Fruit fly (Drosophila melanogaster): ENCODE measurements at regions not wholly inside any gene's neighbourhood (a gene's known extent, or its start where the extent isn't known, plus 50 kb on each side); places are given as distances from the start of the nearest gene placed in this dataset.

dm6 chr3L:10354377-10355208, 58.0 kb upstream of the CG12362 start:
- peak; percentile 13 for TF ChIP-seq CG7556 (GFP tag; optimal IDR thresholded peaks at IDR 0.05)
- no peak for TF ChIP-seq Hr78 (GFP tag; optimal IDR thresholded peaks at IDR 0.05)
- no peak for TF ChIP-seq CG13894 (tag; optimal IDR thresholded peaks at IDR 0.05)
- peak; percentile 46 for TF ChIP-seq gem (tag; optimal IDR thresholded peaks at IDR 0.05)
- peak; percentile 60; the same call in 1 of the 3 replicates for TF ChIP-seq CG17361 (GFP tag; IDR thresholded peaks at IDR 0.05)
- peak; percentile 67 for TF ChIP-seq sens (GFP tag)
- TF ChIP-seq CG8290 (GFP tag; optimal IDR thresholded peaks at IDR 0.05) = no peak
- TF ChIP-seq CG8290 (tag; optimal IDR thresholded peaks at IDR 0.05) = peak in 1 of 2 experiments; percentile 28
- TF ChIP-seq nmo (GFP tag; optimal IDR thresholded peaks at IDR 0.05) = peak; percentile 44
- peak in 1 of 2 experiments; percentile 16 for TF ChIP-seq Hr51 (GFP tag; optimal IDR thresholded peaks at IDR 0.05)
- peak; percentile 26 for TF ChIP-seq CG10979 (tag; optimal IDR thresholded peaks at IDR 0.05)
- TF ChIP-seq grau (tag; optimal IDR thresholded peaks at IDR 0.05) = peak; percentile 4
- peak; percentile 56 for TF ChIP-seq crol (GFP tag; IDR thresholded peaks at IDR 0.05)
- TF ChIP-seq ac (GFP tag; optimal IDR thresholded peaks at IDR 0.05) = no peak
- TF ChIP-seq Sox100B (GFP tag; optimal IDR thresholded peaks at IDR 0.05) = peak; percentile 34
- TF ChIP-seq zfh2 (GFP tag; optimal IDR thresholded peaks at IDR 0.05) = no peak
- TF ChIP-seq CG17186 (GFP tag; optimal IDR thresholded peaks at IDR 0.05) = no peak
- TF ChIP-seq CG1233 (GFP tag; optimal IDR thresholded peaks at IDR 0.05) = peak; percentile 12
- TF ChIP-seq CG2712 (tag; optimal IDR thresholded peaks at IDR 0.05) = peak; percentile 55
- 0 out of 2 replicates have a peak, but pooled peaks have one; percentile 21 for TF ChIP-seq lmd (GFP tag; IDR thresholded peaks at IDR 0.05)
- peak; percentile 46; the same call in 1 of the 2 replicates for TF ChIP-seq Rfx (GFP tag; IDR thresholded peaks at IDR 0.05)
- TF ChIP-seq ap (GFP tag; IDR thresholded peaks at IDR 0.05) = 0 out of 2 replicates have a peak, but pooled peaks have one; percentile 2
- TF ChIP-seq cg (GFP tag; optimal IDR thresholded peaks at IDR 0.05) = peak; percentile 15
- peak; percentile 10 for TF ChIP-seq Oli (tag; optimal IDR thresholded peaks at IDR 0.05)
- TF ChIP-seq CoRest (tag; optimal IDR thresholded peaks at IDR 0.05) = peak; percentile 7
- TF ChIP-seq Med (GFP tag) = peak; percentile 81
- no peak for TF ChIP-seq seq (GFP tag; IDR thresholded peaks at IDR 0.05)
- peak; percentile 19 for TF ChIP-seq dmrt99B (tag; optimal IDR thresholded peaks at IDR 0.05)
- peak; percentile 33 for TF ChIP-seq phol (tag; optimal IDR thresholded peaks at IDR 0.05)
- TF ChIP-seq slbo (GFP tag; IDR thresholded peaks at IDR 0.05) = 0 out of 2 replicates have a peak, but pooled peaks have one; percentile 18
- TF ChIP-seq prd (optimal IDR thresholded peaks at IDR 0.05) = no peak
- peak; percentile 28; the same call in 1 of the 3 replicates for TF ChIP-seq prd (GFP tag; IDR thresholded peaks at IDR 0.05)
- peak; percentile 47 for TF ChIP-seq CG18262 (tag; optimal IDR thresholded peaks at IDR 0.05)
- TF ChIP-seq CG11504 (tag; optimal IDR thresholded peaks at IDR 0.05) = peak; percentile 50
- peak; percentile 27; the same call in 1 of the 2 replicates for TF ChIP-seq sob (GFP tag; IDR thresholded peaks at IDR 0.05)
- TF ChIP-seq CG2875 (GFP tag; optimal IDR thresholded peaks at IDR 0.05) = no peak
- no peak for TF ChIP-seq br (optimal IDR thresholded peaks at IDR 0.05)
- TF ChIP-seq fd96Cb (tag; optimal IDR thresholded peaks at IDR 0.05) = peak; percentile 4
- TF ChIP-seq pzg (GFP tag; optimal IDR thresholded peaks at IDR 0.05) = no peak
- TF ChIP-seq chm (GFP tag; IDR thresholded peaks at IDR 0.05) = 0 out of 2 replicates have a peak, but pooled peaks have one; percentile 30
- TF ChIP-seq Awh (GFP tag; IDR thresholded peaks at IDR 0.05) = peak; percentile 48; the same call in 1 of the 2 replicates
- TF ChIP-seq CG32532 (GFP tag; IDR thresholded peaks at IDR 0.05) = peak; percentile 18
- TF ChIP-seq Sox102F (GFP tag; optimal IDR thresholded peaks at IDR 0.05) = peak; percentile 31
- TF ChIP-seq unpg (GFP tag; optimal IDR thresholded peaks at IDR 0.05) = peak; percentile 14
- peak; percentile 11 for TF ChIP-seq CHES-1-like (GFP tag; optimal IDR thresholded peaks at IDR 0.05)
- peak; percentile 4 for TF ChIP-seq sug (tag; optimal IDR thresholded peaks at IDR 0.05)
- no peak for TF ChIP-seq twi (tag; optimal IDR thresholded peaks at IDR 0.05)
- TF ChIP-seq row (GFP tag; IDR thresholded peaks at IDR 0.05) = peak; percentile 26; the same call in 1 of the 3 replicates
